Fruit fly (Drosophila melanogaster): ENCODE data around the gene CG16704.

Gene CG16704

dm6 chr2L:3730182-3730975, 38.0 kb upstream of the CG16704 start, which contains the start of gene CG10019 (continued):
- TF ChIP-seq CG10321 (GFP tag; IDR thresholded peaks at IDR 0.05) = no peak
- no peak for TF ChIP-seq CG15696 (tag; optimal IDR thresholded peaks at IDR 0.05)
- no peak for TF ChIP-seq CG7357 (GFP tag; IDR thresholded peaks at IDR 0.05)
- TF ChIP-seq CG11723 (GFP tag; optimal IDR thresholded peaks at IDR 0.05) = no peak
- TF ChIP-seq Lpt (GFP tag; optimal IDR thresholded peaks at IDR 0.05) = no peak
- peak; percentile 3 for TF ChIP-seq caup (GFP tag; optimal IDR thresholded peaks at IDR 0.05; ENCODE audit: severe bottlenecking)
- TF ChIP-seq sens (GFP tag) = peak; percentile 75
- TF ChIP-seq hbn (GFP tag; IDR thresholded peaks at IDR 0.05; ENCODE audit: partially characterized antibody) = no peak
- no peak for TF ChIP-seq CG12299 (tag; optimal IDR thresholded peaks at IDR 0.05)
- TF ChIP-seq CG3163 (GFP tag; optimal IDR thresholded peaks at IDR 0.05) = peak; percentile 98
- TF ChIP-seq sug (tag; optimal IDR thresholded peaks at IDR 0.05) = no peak
- TF ChIP-seq CG14050 (GFP tag; IDR thresholded peaks at IDR 0.05) = no peak
- no peak for TF ChIP-seq CG6272 (GFP tag; IDR thresholded peaks at IDR 0.05)
- TF ChIP-seq CG43689 (GFP tag; IDR thresholded peaks at IDR 0.05) = no peak
- TF ChIP-seq slbo (GFP tag; IDR thresholded peaks at IDR 0.05) = no peak
- TF ChIP-seq CG7928 (GFP tag; optimal IDR thresholded peaks at IDR 0.05) = no peak
- no peak for TF ChIP-seq Hmx (GFP tag; optimal IDR thresholded peaks at IDR 0.05)
- TF ChIP-seq p53 (GFP tag; optimal IDR thresholded peaks at IDR 0.05) = no peak
- 0 out of 3 replicates have a peak, but pooled peaks have one; percentile 20 for TF ChIP-seq HLH4C (GFP tag; IDR thresholded peaks at IDR 0.05; ENCODE audit: partially characterized antibody)
- TF ChIP-seq CG18262 (tag; optimal IDR thresholded peaks at IDR 0.05) = no peak
- no peak for TF ChIP-seq ATbp (GFP tag; optimal IDR thresholded peaks at IDR 0.05)
- no peak for TF ChIP-seq CG8944 (GFP tag; optimal IDR thresholded peaks at IDR 0.05)
- TF ChIP-seq NFAT (GFP tag; IDR thresholded peaks at IDR 0.05) = no peak
- no peak for TF ChIP-seq fru (optimal IDR thresholded peaks at IDR 0.05)
- no peak for TF ChIP-seq bab2 (GFP tag; optimal IDR thresholded peaks at IDR 0.05)
- TF ChIP-seq peb (GFP tag; IDR thresholded peaks at IDR 0.05) = no peak
- no peak for TF ChIP-seq CG15269 (tag; optimal IDR thresholded peaks at IDR 0.05)
- TF ChIP-seq Hr78 (GFP tag; optimal IDR thresholded peaks at IDR 0.05) = no peak
- TF ChIP-seq Hand (GFP tag; optimal IDR thresholded peaks at IDR 0.05) = peak; percentile 26
- TF ChIP-seq Med (GFP tag) = peak; percentile 71
- peak; percentile 61 for TF ChIP-seq Elba2 (GFP tag; optimal IDR thresholded peaks at IDR 0.05)
- TF ChIP-seq chm (GFP tag; IDR thresholded peaks at IDR 0.05) = no peak
- no peak for TF ChIP-seq CG17186 (GFP tag; optimal IDR thresholded peaks at IDR 0.05)
- TF ChIP-seq Jarid2 (GFP tag; optimal IDR thresholded peaks at IDR 0.05) = peak; percentile 75
- TF ChIP-seq sr (GFP tag; IDR thresholded peaks at IDR 0.05) = no peak
- TF ChIP-seq MESR4 (GFP tag; optimal IDR thresholded peaks at IDR 0.05) = no peak

dm6 chr2L:3729635-3730034, 37.2 kb upstream of the CG16704 start:
- TF ChIP-seq Mad (GFP tag; optimal IDR thresholded peaks at IDR 0.05) (no peak), CG10959 (GFP tag; IDR thresholded peaks at IDR 0.05) (no peak), Mes4 (GFP tag; optimal IDR thresholded peaks at IDR 0.05) (no peak), CG14965 (GFP tag; optimal IDR thresholded peaks at IDR 0.05; ENCODE audit: borderline replicate concordance) (no peak), CG17829 (tag; optimal IDR thresholded peaks at IDR 0.05) (no peak), CG10462 (GFP tag; optimal IDR thresholded peaks at IDR 0.05) (no peak), CG11247 (GFP tag; IDR thresholded peaks at IDR 0.05) (no peak), row (GFP tag; IDR thresholded peaks at IDR 0.05) (no peak), CG2875 (GFP tag; optimal IDR thresholded peaks at IDR 0.05) (no peak), scrt (GFP tag; optimal IDR thresholded peaks at IDR 0.05) (peak; percentile 94), chinmo (GFP tag; IDR thresholded peaks at IDR 0.05; ENCODE audit: partially characterized antibody) (0 out of 4 replicates have a peak, but pooled peaks have one; percentile 40), CG10565 (GFP tag; optimal IDR thresholded peaks at IDR 0.05) (no peak), CG10274 (GFP tag; optimal IDR thresholded peaks at IDR 0.05) (peak; percentile 26), corto (GFP tag; optimal IDR thresholded peaks at IDR 0.05) (no peak), fu2 (GFP tag; optimal IDR thresholded peaks at IDR 0.05) (no peak), Xbp1 (GFP tag; optimal IDR thresholded peaks at IDR 0.05) (no peak)

Measured in whole organism, embryonic.